Fruit fly (Drosophila melanogaster): ENCODE data around the gene CG9682.

CG9682 gene

DNA sequence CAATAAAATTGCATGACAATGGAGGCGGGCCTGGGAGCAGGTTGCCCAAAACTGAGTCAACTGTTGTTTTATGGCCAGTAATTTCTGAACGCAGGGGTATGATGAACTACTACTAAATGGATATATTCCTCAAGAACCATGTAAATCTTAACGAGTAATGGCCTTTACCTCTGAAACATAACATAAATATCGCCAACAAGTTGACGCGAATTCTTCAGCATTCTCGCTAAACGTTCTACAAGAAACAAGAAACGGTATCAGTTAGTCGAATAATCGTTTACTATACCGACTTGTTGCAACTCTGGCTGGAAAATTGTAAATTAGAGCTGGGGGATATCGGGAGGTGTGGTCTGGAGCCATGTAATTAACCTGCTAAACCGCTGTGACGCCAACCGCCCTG, 18.0 kb downstream of the CG9682 start:
- peak; percentile 40 for TF ChIP-seq Pif1A (GFP tag; optimal IDR thresholded peaks at IDR 0.05)
- TF ChIP-seq CG32121 (GFP tag; IDR thresholded peaks at IDR 0.05), result no peak
- peak; percentile 22 for TF ChIP-seq CG8159 (tag; optimal IDR thresholded peaks at IDR 0.05)
- TF ChIP-seq CG12605 (GFP tag; IDR thresholded peaks at IDR 0.05), result no peak
- no peak for TF ChIP-seq CG34367 (tag; optimal IDR thresholded peaks at IDR 0.05)
- TF ChIP-seq Pif1B (GFP tag; optimal IDR thresholded peaks at IDR 0.05), result peak; percentile 16
- no peak for TF ChIP-seq fd96Ca (GFP tag; IDR thresholded peaks at IDR 0.05)
- peak; percentile 9 for TF ChIP-seq Snoo (tag; optimal IDR thresholded peaks at IDR 0.05)
- TF ChIP-seq D1 (tag; optimal IDR thresholded peaks at IDR 0.05), result no peak
- TF ChIP-seq Ets98B (GFP tag; IDR thresholded peaks at IDR 0.05), result no peak
- TF ChIP-seq gl (tag; optimal IDR thresholded peaks at IDR 0.05), result no peak
- TF ChIP-seq CG15710 (tag; optimal IDR thresholded peaks at IDR 0.05), result no peak
- TF ChIP-seq CG13204 (GFP tag; optimal IDR thresholded peaks at IDR 0.05), result no peak
- TF ChIP-seq CG17806 (tag; optimal IDR thresholded peaks at IDR 0.05), result peak; percentile 5
- TF ChIP-seq CG4496 (GFP tag; IDR thresholded peaks at IDR 0.05), result no peak
- TF ChIP-seq CG14655 (GFP tag; optimal IDR thresholded peaks at IDR 0.05), result peak; percentile 18
- TF ChIP-seq rn (GFP tag; IDR thresholded peaks at IDR 0.05), result no peak
- TF ChIP-seq CG10348 (GFP tag; IDR thresholded peaks at IDR 0.05), result no peak
- no peak for TF ChIP-seq CG8301 (tag; optimal IDR thresholded peaks at IDR 0.05)
- no peak for TF ChIP-seq EcR (GFP tag; optimal IDR thresholded peaks at IDR 0.05)
- peak; percentile 19 for TF ChIP-seq CG9948 (tag; optimal IDR thresholded peaks at IDR 0.05)

DNA sequence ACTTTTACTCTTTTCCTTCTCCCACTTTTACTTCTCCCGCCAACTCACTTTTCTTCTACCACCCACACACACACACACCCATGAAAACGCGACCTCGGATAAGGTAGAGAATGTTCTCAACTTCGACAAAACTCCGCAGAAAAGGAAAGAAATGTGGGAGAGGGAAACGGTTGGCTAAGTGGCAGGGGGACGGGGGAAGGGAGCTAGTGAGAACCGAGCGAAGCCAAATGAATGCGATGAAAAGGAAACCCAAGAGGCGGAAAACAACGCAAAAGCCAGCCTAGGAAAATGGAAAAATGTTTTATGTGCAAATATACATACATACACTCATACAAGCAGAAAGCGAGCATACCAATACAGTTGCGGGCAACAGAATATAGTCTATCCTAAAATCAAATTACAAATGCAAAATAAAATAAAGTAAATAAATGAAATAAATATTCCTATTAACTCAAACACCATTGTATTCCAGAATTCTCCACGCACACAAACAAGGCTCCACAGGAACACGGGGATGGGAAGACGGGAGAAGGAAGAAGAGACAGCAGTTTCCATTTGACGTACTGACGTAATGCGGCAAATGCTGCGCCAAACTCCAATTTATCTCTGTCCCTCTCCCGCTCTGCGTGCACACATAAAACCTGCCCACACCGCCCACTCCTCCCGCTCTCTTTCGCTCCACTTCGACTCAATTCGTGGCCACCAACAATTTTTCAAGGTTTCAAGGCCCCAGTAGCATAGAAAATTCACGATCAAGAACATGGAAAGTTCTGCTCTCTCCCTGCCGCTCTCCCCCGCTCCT, 19.8 kb downstream of the CG9682 start:
- TF ChIP-seq CG9948 (tag; optimal IDR thresholded peaks at IDR 0.05), result peak; percentile 58
- TF ChIP-seq CG8159 (tag; optimal IDR thresholded peaks at IDR 0.05), result peak; percentile 69
- peak; percentile 79 for TF ChIP-seq CG14655 (GFP tag; optimal IDR thresholded peaks at IDR 0.05)
- no peak for TF ChIP-seq D1 (tag; optimal IDR thresholded peaks at IDR 0.05)
- no peak; the same call in 1 of the 3 replicates for TF ChIP-seq fd96Ca (GFP tag; IDR thresholded peaks at IDR 0.05)
- TF ChIP-seq CG17806 (tag; optimal IDR thresholded peaks at IDR 0.05), result peak; percentile 48
- TF ChIP-seq CG4496 (GFP tag; IDR thresholded peaks at IDR 0.05), result peak; percentile 63; the same call in 2 of the 3 replicates
- no peak for TF ChIP-seq CG10348 (GFP tag; IDR thresholded peaks at IDR 0.05)
- peak; percentile 24; the same call in 1 of the 2 replicates for TF ChIP-seq Ets98B (GFP tag; IDR thresholded peaks at IDR 0.05)
- TF ChIP-seq CG13204 (GFP tag; optimal IDR thresholded peaks at IDR 0.05), result no peak
- peak; percentile 41 for TF ChIP-seq Pif1A (GFP tag; optimal IDR thresholded peaks at IDR 0.05)
- peak; percentile 60 for TF ChIP-seq CG15710 (tag; optimal IDR thresholded peaks at IDR 0.05)
- TF ChIP-seq Pif1B (GFP tag; optimal IDR thresholded peaks at IDR 0.05), result no peak
- TF ChIP-seq CG32121 (GFP tag; IDR thresholded peaks at IDR 0.05), result no peak
- TF ChIP-seq EcR (GFP tag; optimal IDR thresholded peaks at IDR 0.05), result no peak
- no peak for TF ChIP-seq Snoo (tag; optimal IDR thresholded peaks at IDR 0.05)
- TF ChIP-seq CG34367 (tag; optimal IDR thresholded peaks at IDR 0.05), result peak; percentile 52
- no peak for TF ChIP-seq rn (GFP tag; IDR thresholded peaks at IDR 0.05)
- TF ChIP-seq CG8301 (tag; optimal IDR thresholded peaks at IDR 0.05), result peak; percentile 71
- peak; percentile 61 for TF ChIP-seq gl (tag; optimal IDR thresholded peaks at IDR 0.05)
- no peak for TF ChIP-seq CG12605 (GFP tag; IDR thresholded peaks at IDR 0.05)

DNA sequence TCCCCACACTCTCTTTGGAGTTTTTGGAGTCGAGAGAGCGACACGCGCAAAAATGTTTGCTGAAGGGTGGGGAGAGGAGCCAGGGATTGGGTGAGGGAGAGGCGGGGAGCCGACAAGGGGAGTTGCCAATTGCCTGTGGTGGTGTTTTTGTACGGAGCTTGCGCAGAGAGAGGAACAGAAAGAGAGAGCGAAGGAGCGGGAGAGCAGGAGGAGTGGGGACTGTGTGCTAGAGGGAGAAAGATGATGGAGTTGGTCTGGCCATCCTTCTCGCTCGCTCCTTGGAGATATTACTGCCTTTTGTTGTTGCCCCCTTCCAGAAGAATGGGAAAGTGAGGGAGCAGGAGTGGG, 20.4 kb downstream of the CG9682 start:
- 0 out of 3 replicates have a peak, but pooled peaks have one; percentile 19 for TF ChIP-seq fd96Ca (GFP tag; IDR thresholded peaks at IDR 0.05)
- no peak for TF ChIP-seq CG12605 (GFP tag; IDR thresholded peaks at IDR 0.05)
- no peak for TF ChIP-seq Snoo (tag; optimal IDR thresholded peaks at IDR 0.05)
- no peak for TF ChIP-seq CG14655 (GFP tag; optimal IDR thresholded peaks at IDR 0.05)
- no peak for TF ChIP-seq CG15710 (tag; optimal IDR thresholded peaks at IDR 0.05)
- TF ChIP-seq CG4496 (GFP tag; IDR thresholded peaks at IDR 0.05), result 0 out of 3 replicates have a peak, but pooled peaks have one; percentile 9
- TF ChIP-seq CG13204 (GFP tag; optimal IDR thresholded peaks at IDR 0.05), result peak; percentile 54
- TF ChIP-seq EcR (GFP tag; optimal IDR thresholded peaks at IDR 0.05), result peak; percentile 63
- no peak for TF ChIP-seq CG8159 (tag; optimal IDR thresholded peaks at IDR 0.05)
- TF ChIP-seq CG9948 (tag; optimal IDR thresholded peaks at IDR 0.05), result no peak
- TF ChIP-seq Ets98B (GFP tag; IDR thresholded peaks at IDR 0.05), result no peak
- no peak for TF ChIP-seq CG10348 (GFP tag; IDR thresholded peaks at IDR 0.05)

DNA sequence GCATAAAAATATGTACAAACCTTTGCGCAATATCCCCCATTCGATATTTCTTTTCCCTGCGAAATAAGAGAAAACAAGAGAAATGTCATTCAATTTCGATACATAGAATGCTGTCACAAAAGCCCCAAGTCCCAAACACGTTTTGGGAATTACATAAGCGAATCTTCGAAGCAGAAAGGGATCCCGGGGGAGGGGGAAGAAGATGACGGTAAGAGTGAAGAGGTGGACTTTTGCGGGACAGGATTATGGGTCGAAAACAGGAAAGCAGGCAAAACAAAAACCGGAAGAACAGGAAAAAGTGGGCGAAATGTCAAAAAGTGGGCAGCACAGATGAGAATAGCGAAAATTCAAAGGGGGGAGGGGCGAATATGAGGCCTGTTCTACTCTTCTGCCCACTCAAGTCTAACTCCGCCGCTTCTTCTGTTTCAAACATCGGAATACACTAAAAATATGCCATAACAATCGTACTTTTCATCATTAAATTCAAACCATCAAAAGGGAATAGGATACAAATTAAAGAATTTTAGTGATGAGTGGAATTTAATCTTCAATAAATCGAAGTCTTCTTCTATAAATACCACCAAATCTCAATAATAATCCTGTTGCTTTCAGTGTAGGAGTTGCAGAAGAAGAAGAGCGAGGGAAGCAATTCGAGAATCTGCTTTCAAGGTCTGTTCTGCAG, 21.6 kb downstream of the CG9682 start:
- TF ChIP-seq fd96Ca (GFP tag; IDR thresholded peaks at IDR 0.05) (peak; percentile 81; the same call in 2 of the 3 replicates), gl (tag; optimal IDR thresholded peaks at IDR 0.05) (peak; percentile 96), CG34367 (tag; optimal IDR thresholded peaks at IDR 0.05) (peak; percentile 98), Snoo (tag; optimal IDR thresholded peaks at IDR 0.05) (peak; percentile 92), EcR (GFP tag; optimal IDR thresholded peaks at IDR 0.05) (peak; percentile 62), CG15710 (tag; optimal IDR thresholded peaks at IDR 0.05) (peak; percentile 98), CG8159 (tag; optimal IDR thresholded peaks at IDR 0.05) (peak; percentile 98), CG14655 (GFP tag; optimal IDR thresholded peaks at IDR 0.05) (peak; percentile 99), CG4496 (GFP tag; IDR thresholded peaks at IDR 0.05) (peak; percentile 96), CG9948 (tag; optimal IDR thresholded peaks at IDR 0.05) (peak; percentile 99), Pif1B (GFP tag; optimal IDR thresholded peaks at IDR 0.05) (peak; percentile 93), CG12605 (GFP tag; IDR thresholded peaks at IDR 0.05) (peak; percentile 91), CG10348 (GFP tag; IDR thresholded peaks at IDR 0.05) (no peak), rn (GFP tag; IDR thresholded peaks at IDR 0.05) (peak; percentile 82), CG8301 (tag; optimal IDR thresholded peaks at IDR 0.05) (peak; percentile 98), CG13204 (GFP tag; optimal IDR thresholded peaks at IDR 0.05) (peak; percentile 90), D1 (tag; optimal IDR thresholded peaks at IDR 0.05) (peak; percentile 98), Ets98B (GFP tag; IDR thresholded peaks at IDR 0.05) (peak; percentile 73), Pif1A (GFP tag; optimal IDR thresholded peaks at IDR 0.05) (peak; percentile 90), CG17806 (tag; optimal IDR thresholded peaks at IDR 0.05) (peak; percentile 99), CG32121 (GFP tag; IDR thresholded peaks at IDR 0.05) (peak; percentile 40; the same call in 1 of the 2 replicates)

All from whole organism, pupa.